Fruit fly (Drosophila melanogaster) S2 (cell line): ENCODE measurements around the gene Elp5.

ENCODE experiments used
- CG8478 ChIP-seq: fragments of >200 bp; optimal IDR thresholded peaks from 2 replicates; lab custom pipeline; 2018
- CTCF ChIP-seq, 2 experiments: fragments of >200 bp; optimal IDR thresholded peaks; 2 replicates each; lab custom pipeline; 2018

- TF ChIP-seq CTCF (optimal IDR thresholded peaks at IDR 0.05; lab: Kevin White, UChicago) (no peak), CG8478 (lab: Kevin White, UChicago) (no peak)
Observed at dm6 chr3L:2262515-2262944, 5.3 kb downstream of the Elp5 start, which contains the start of the genes oxt and CG13807.
